Fruit fly (Drosophila melanogaster) whole organism, embryonic: ENCODE data around the gene CG32462.
A peak's percentile ranks its signal among the peaks of the same experiment; 100 is the strongest.

Experiments used
- Abd-B ChIP-seq: fragments of 200-800 bp; sonication (Bioruptor generic); optimal IDR thresholded peaks from 2 replicates; lab custom pipeline; 2018; ENCODE audit warnings: missing biosample characterization, mild to moderate bottlenecking, missing genetic modification characterization, moderate library complexity
- Asciz ChIP-seq: fragments of 200-800 bp; sonication (Bioruptor generic); optimal IDR thresholded peaks from 2 replicates; lab custom pipeline; 2017; ENCODE audit warnings: missing biosample characterization, mild to moderate bottlenecking, missing genetic modification characterization, missing genetic modification reagents
- Awh ChIP-seq: fragments of 200-800 bp; sonication (Bioruptor generic); IDR thresholded peaks from 2 replicates; pipeline ENCODE4, ENCODE4 v1.3.6; 2022; ENCODE audit warnings: missing biosample characterization, missing genetic modification characterization
- CG10147 ChIP-seq: fragments of 200-800 bp; sonication (Bioruptor generic); optimal IDR thresholded peaks from 2 replicates; lab custom pipeline; 2019; ENCODE audit warnings: missing biosample characterization, mild to moderate bottlenecking, missing genetic modification characterization, moderate library complexity
- CG10462 ChIP-seq: fragments of 200-800 bp; sonication (Bioruptor generic); optimal IDR thresholded peaks from 2 replicates; lab custom pipeline; 2016; ENCODE audit warnings: missing biosample characterization, missing genetic modification characterization
- CG11398 ChIP-seq: fragments of 200-800 bp; sonication (Bioruptor generic); optimal IDR thresholded peaks from 2 replicates; lab custom pipeline; 2016; ENCODE audit warnings: missing biosample characterization, missing genetic modification characterization
- CG11504 ChIP-seq: fragments of 200-800 bp; sonication (Bioruptor generic); optimal IDR thresholded peaks from 3 replicates; lab custom pipeline; 2019; ENCODE audit warnings: missing biosample characterization, mild to moderate bottlenecking, missing genetic modification characterization, moderate library complexity
- CG12744 ChIP-seq: fragments of 200-800 bp; sonication (Bioruptor generic); optimal IDR thresholded peaks from 2 replicates; lab custom pipeline; 2016; ENCODE audit warnings: missing biosample characterization, missing genetic modification characterization
- CG13775 ChIP-seq: fragments of 200-800 bp; sonication (Bioruptor generic); optimal IDR thresholded peaks from 3 replicates; lab custom pipeline; 2017; ENCODE audit warnings: missing biosample characterization, mild to moderate bottlenecking, missing genetic modification characterization
- CG15696 ChIP-seq: fragments of 200-800 bp; sonication (Bioruptor generic); optimal IDR thresholded peaks from 2 replicates; lab custom pipeline; 2019; ENCODE audit warnings: missing biosample characterization, mild to moderate bottlenecking, missing genetic modification characterization, moderate library complexity
- CG1647 ChIP-seq: fragments of 200-800 bp; sonication (Bioruptor generic); optimal IDR thresholded peaks from 3 replicates; lab custom pipeline; 2016; ENCODE audit warnings: missing biosample characterization, missing genetic modification characterization
- CG17912 ChIP-seq: fragments of 200-800 bp; sonication (Bioruptor generic); optimal IDR thresholded peaks from 2 replicates; lab custom pipeline; 2018; ENCODE audit warnings: missing biosample characterization, mild to moderate bottlenecking, missing genetic modification characterization
- CG6683 ChIP-seq: fragments of 200-800 bp; sonication (Bioruptor generic); optimal IDR thresholded peaks from 2 replicates; lab custom pipeline; 2017; ENCODE audit warnings: missing biosample characterization, mild to moderate bottlenecking, missing genetic modification characterization, missing genetic modification reagents
- CG7745 ChIP-seq: fragments of 200-800 bp; sonication (Bioruptor generic); optimal IDR thresholded peaks from 2 replicates; lab custom pipeline; 2018; ENCODE audit warnings: missing biosample characterization, mild to moderate bottlenecking, missing genetic modification characterization, moderate library complexity
- CG7928 ChIP-seq: fragments of 200-800 bp; sonication (Bioruptor generic); optimal IDR thresholded peaks from 2 replicates; lab custom pipeline; 2017; ENCODE audit warnings: missing biosample characterization, mild to moderate bottlenecking, missing genetic modification characterization
- CG8478 ChIP-seq: fragments of >200 bp; optimal IDR thresholded peaks from 2 replicates; lab custom pipeline; 2018
- CG8765 ChIP-seq: fragments of 200-800 bp; sonication (Bioruptor generic); IDR thresholded peaks from 2 replicates; pipeline ENCODE4 v1.3.6; 2022; ENCODE audit warnings: missing biosample characterization, missing genetic modification characterization
- CrebB ChIP-seq: fragments of 200-800 bp; sonication (Bioruptor generic); optimal IDR thresholded peaks from 3 replicates; lab custom pipeline; 2018; ENCODE audit warnings: missing biosample characterization, mild to moderate bottlenecking, missing genetic modification characterization
- D19B ChIP-seq: fragments of 200-800 bp; sonication (Bioruptor generic); optimal IDR thresholded peaks from 2 replicates; lab custom pipeline; 2017; ENCODE audit warnings: missing biosample characterization, mild to moderate bottlenecking, missing genetic modification characterization
- Dbx ChIP-seq: fragments of 200-800 bp; sonication (Bioruptor generic); IDR thresholded peaks from 3 replicates; pipeline ENCODE4 v1.3.6; 2022; ENCODE audit warnings: missing biosample characterization, missing genetic modification characterization
- GATAe ChIP-seq: fragments of 200-800 bp; sonication (Bioruptor generic); conservative IDR thresholded peaks from 2 replicates; pipeline ENCODE4 v1.3.6; 2022; ENCODE audit warnings: missing biosample characterization, missing genetic modification characterization
- Lhr ChIP-seq: fragments of 200-800 bp; sonication (Bioruptor generic); optimal IDR thresholded peaks from 3 replicates; lab custom pipeline; 2017; ENCODE audit warnings: mild to moderate bottlenecking, missing biosample characterization, missing genetic modification reagents, missing genetic modification characterization
- Lpt ChIP-seq: fragments of >200 bp; optimal IDR thresholded peaks from 2 replicates; lab custom pipeline; 2018; ENCODE audit warnings: missing biosample characterization, missing genetic modification characterization
- Max ChIP-seq: fragments of 200-800 bp; sonication (Bioruptor generic); optimal IDR thresholded peaks from 2 replicates; lab custom pipeline; 2016; ENCODE audit warnings: missing biosample characterization, mild to moderate bottlenecking, missing genetic modification characterization
- PHDP ChIP-seq: fragments of 200-800 bp; sonication (Bioruptor generic); optimal IDR thresholded peaks from 3 replicates; lab custom pipeline; 2018; ENCODE audit warnings: missing biosample characterization, mild to moderate bottlenecking, missing genetic modification characterization, moderate library complexity
- Stat92E ChIP-seq, 3 experiments: fragments of >200 bp in 2 of 3; fragments of 200-800 bp in 1 of 3; sonication (Bioruptor generic) in 1 of 3; optimal IDR thresholded peaks; 2 replicates each; lab custom pipeline; 2017 to 2019; ENCODE audit warnings: missing biosample characterization in 3 of 3, missing genetic modification characterization in 3 of 3, mild to moderate bottlenecking in 1 of 3, moderate library complexity in 1 of 3
- Usf ChIP-seq: fragments of 200-800 bp; sonication (Bioruptor generic); optimal IDR thresholded peaks from 2 replicates; lab custom pipeline; 2017; ENCODE audit warnings: missing genotype, missing biosample characterization, missing genetic modification characterization
- Xbp1 ChIP-seq: fragments of 200-800 bp; sonication (Bioruptor generic); optimal IDR thresholded peaks from 3 replicates; lab custom pipeline; 2016; ENCODE audit warnings: missing biosample characterization, mild to moderate bottlenecking, missing genetic modification characterization
- ac ChIP-seq: fragments of 200-800 bp; sonication (Bioruptor generic); optimal IDR thresholded peaks from 3 replicates; lab custom pipeline; 2017; ENCODE audit warnings: missing biosample characterization, mild to moderate bottlenecking, missing genetic modification characterization
- cg ChIP-seq: fragments of 200-800 bp; sonication (Bioruptor generic); optimal IDR thresholded peaks from 3 replicates; lab custom pipeline; 2019; ENCODE audit warnings: missing biosample characterization, mild to moderate bottlenecking, missing genetic modification characterization, moderate library complexity
- chinmo ChIP-seq: fragments of 200-800 bp; sonication (Bioruptor generic); IDR thresholded peaks from 4 replicates; pipeline ENCODE4 v1.3.6; 2022; ENCODE audit warnings: missing biosample characterization, missing genetic modification characterization; ENCODE audit not compliant: partially characterized antibody
- inv ChIP-seq: fragments of 200-800 bp; sonication (Bioruptor generic); IDR thresholded peaks from 2 replicates; pipeline ENCODE4 v1.3.6; 2022; ENCODE audit warnings: missing biosample characterization, missing genetic modification characterization; ENCODE audit not compliant: partially characterized antibody
- jing ChIP-seq: fragments of 200-800 bp; sonication (Bioruptor generic); optimal IDR thresholded peaks from 2 replicates; lab custom pipeline; 2018; ENCODE audit warnings: missing biosample characterization, mild to moderate bottlenecking, missing genetic modification characterization
- lilli ChIP-seq: fragments of 200-800 bp; sonication (Bioruptor generic); optimal IDR thresholded peaks from 3 replicates; lab custom pipeline; 2016; ENCODE audit warnings: missing biosample characterization, missing genetic modification characterization
- lov ChIP-seq, 2 experiments: fragments of 200-800 bp in 1 of 2; fragments of >200 bp in 1 of 2; sonication (Bioruptor generic) in 1 of 2; IDR thresholded peaks in 1 of 2; optimal IDR thresholded peaks in 1 of 2; 2 replicates in 1 of 2; 3 replicates in 1 of 2; pipeline versions ENCODE4 v1.3.6 to Lab custom; 2017 to 2022; ENCODE audit warnings: missing biosample characterization in 1 of 2, missing genetic modification characterization in 1 of 2
- nmo ChIP-seq: fragments of 200-800 bp; sonication (Bioruptor generic); optimal IDR thresholded peaks from 2 replicates; lab custom pipeline; 2018; ENCODE audit warnings: missing biosample characterization, mild to moderate bottlenecking, missing genetic modification characterization, moderate library complexity
- pan ChIP-seq, 4 experiments: fragments of >200 bp in 3 of 4; fragments of 200-800 bp in 1 of 4; sonication (Bioruptor generic) in 1 of 4; optimal IDR thresholded peaks in 3 of 4; IDR thresholded peaks in 1 of 4; 2 replicates each; pipeline versions ENCODE4 v1.3.6 to Lab custom; 2017 to 2022; ENCODE audit warnings: missing biosample characterization in 2 of 4, missing genetic modification characterization in 2 of 4, mixed read lengths in 1 of 4
- pb ChIP-seq: fragments of 200-800 bp; sonication (Bioruptor generic); optimal IDR thresholded peaks from 3 replicates; lab custom pipeline; 2016; ENCODE audit warnings: missing biosample characterization, missing genetic modification characterization
- psq ChIP-seq: fragments of 200-800 bp; sonication (Bioruptor generic); optimal IDR thresholded peaks from 2 replicates; lab custom pipeline; 2017; ENCODE audit warnings: missing biosample characterization, missing genetic modification characterization
- slbo ChIP-seq: fragments of 200-800 bp; sonication (Bioruptor generic); IDR thresholded peaks from 2 replicates; pipeline ENCODE4 v1.3.6; 2022; ENCODE audit warnings: missing biosample characterization, missing genetic modification characterization
- so ChIP-seq: fragments of 200-800 bp; sonication (Bioruptor generic); IDR thresholded peaks from 3 replicates; pipeline ENCODE4 v1.3.6; 2022; ENCODE audit warnings: missing biosample characterization, missing genetic modification characterization
- stc ChIP-seq: fragments of 200-800 bp; sonication (Bioruptor generic); IDR thresholded peaks from 2 replicates; pipeline ENCODE4 v1.3.6; 2022; ENCODE audit warnings: missing biosample characterization, missing genetic modification characterization
- tna ChIP-seq: fragments of 200-800 bp; sonication (Bioruptor generic); IDR thresholded peaks from 2 replicates; pipeline ENCODE4 v1.3.6; 2022; ENCODE audit warnings: missing biosample characterization, missing genetic modification characterization; ENCODE audit not compliant: partially characterized antibody
- toy ChIP-seq: fragments of 200-800 bp; sonication (Bioruptor generic); IDR thresholded peaks from 2 replicates; pipeline ENCODE4 v1.3.6; 2022; ENCODE audit warnings: missing biosample characterization, missing genetic modification characterization
- unc-4 ChIP-seq: fragments of 200-800 bp; sonication (Bioruptor generic); IDR thresholded peaks from 2 replicates; pipeline ENCODE4 v1.3.6; 2022; ENCODE audit warnings: missing biosample characterization, missing genetic modification characterization; ENCODE audit not compliant: partially characterized antibody
- z ChIP-seq: fragments of 200-800 bp; sonication (Bioruptor generic); IDR thresholded peaks from 3 replicates; pipeline ENCODE4 v1.3.6; 2022; ENCODE audit warnings: missing biosample characterization, missing genetic modification characterization
- zen2 ChIP-seq: fragments of 200-800 bp; sonication (Bioruptor generic); IDR thresholded peaks from 3 replicates; pipeline ENCODE4 v1.3.6; 2022; ENCODE audit warnings: missing biosample characterization, missing genetic modification characterization; ENCODE audit not compliant: partially characterized antibody

Gene CG32462

dm6 chr3L:22863367-22864078 is 10.2 kb upstream of the CG32462 start, which contains the start of gene CG33169 (continued):
- TF ChIP-seq ac (GFP tag; lab: Kevin White, UChicago), result no peak
- peak; percentile 89 for TF ChIP-seq CG11504 (tag; lab: Kevin White, UChicago)
- peak; percentile 94 for TF ChIP-seq Xbp1
- TF ChIP-seq lilli, result peak; percentile 87
- 0 out of 2 replicates have a peak, but pooled peaks have one; percentile 27 for TF ChIP-seq Awh
- peak; percentile 67 for TF ChIP-seq CG7928 (GFP tag; lab: Kevin White, UChicago)
- no peak for TF ChIP-seq lov (optimal IDR thresholded peaks at IDR 0.05; lab: Kevin White, UChicago)
- TF ChIP-seq lov (GFP tag; IDR thresholded peaks at IDR 0.05; lab: Robert Waterston, UW), result 0 out of 3 replicates have a peak, but pooled peaks have one; percentile 71
- peak; percentile 52 for TF ChIP-seq CG10147 (GFP tag; lab: Kevin White, UChicago)
- TF ChIP-seq CG15696 (tag; lab: Kevin White, UChicago), result peak; percentile 46
- TF ChIP-seq Lhr (GFP tag; lab: Kevin White, UChicago), result peak; percentile 94
- TF ChIP-seq CG6683, result no peak
- TF ChIP-seq slbo (GFP tag; lab: Robert Waterston, UW), result peak; percentile 96
- TF ChIP-seq PHDP (tag; lab: Kevin White, UChicago), result peak; percentile 59
- peak; percentile 50; the same call in 1 of the 2 replicates for TF ChIP-seq toy (GFP tag; lab: Robert Waterston, UW)
- TF ChIP-seq jing (GFP tag; lab: Kevin White, UChicago), result peak; percentile 45
- no peak for TF ChIP-seq CG7745 (tag; lab: Kevin White, UChicago)
- peak; percentile 44 for TF ChIP-seq D19B (GFP tag; lab: Kevin White, UChicago)
- TF ChIP-seq stc, result peak; percentile 70
- peak; percentile 28 for TF ChIP-seq cg (GFP tag; lab: Kevin White, UChicago)
- TF ChIP-seq Abd-B (GFP tag; lab: Kevin White, UChicago), result peak; percentile 77
- TF ChIP-seq unc-4, result peak; percentile 57
- no peak for TF ChIP-seq Lpt (GFP tag; lab: Kevin White, UChicago)
- peak; percentile 93 for TF ChIP-seq Dbx (GFP tag; lab: Robert Waterston, UW)
- TF ChIP-seq CG12744 (GFP tag; lab: Kevin White, UChicago), result peak; percentile 77
- no peak for TF ChIP-seq z (GFP tag; lab: Robert Waterston, UW)
- TF ChIP-seq pb (GFP tag; lab: Kevin White, UChicago), result peak; percentile 79
- peak; percentile 85 for TF ChIP-seq nmo (GFP tag; lab: Kevin White, UChicago)
- peak; percentile 84 for TF ChIP-seq Max
- peak; percentile 50 for TF ChIP-seq tna (GFP tag; lab: Robert Waterston, UW)
- peak; percentile 16 for TF ChIP-seq CG10462 (GFP tag; lab: Kevin White, UChicago)
- no peak for TF ChIP-seq pan (optimal IDR thresholded peaks at IDR 0.05; lab: Kevin White, UChicago)
- peak in 1 of 2 experiments; percentile 81 for TF ChIP-seq pan (GFP tag; optimal IDR thresholded peaks at IDR 0.05 in 1 of 2, IDR thresholded peaks at IDR 0.05 in 1 of 2)
- no peak for TF ChIP-seq CG8478 (lab: Kevin White, UChicago)
- TF ChIP-seq zen2 (GFP tag; lab: Robert Waterston, UW), result peak; percentile 26; the same call in 1 of the 3 replicates
- peak; percentile 67 for TF ChIP-seq Usf (GFP tag; lab: Kevin White, UChicago)
- TF ChIP-seq so (GFP tag; lab: Robert Waterston, UW), result peak; percentile 71; the same call in 2 of the 3 replicates
- peak; percentile 57 for TF ChIP-seq CG13775 (GFP tag; lab: Kevin White, UChicago)
- no peak for TF ChIP-seq Stat92E (GFP tag; optimal IDR thresholded peaks at IDR 0.05; lab: Kevin White, UChicago)
- TF ChIP-seq CG1647 (GFP tag; lab: Kevin White, UChicago), result peak; percentile 85
- TF ChIP-seq chinmo (GFP tag; lab: Robert Waterston, UW), result peak; percentile 76; the same call in 3 of the 4 replicates
- peak; percentile 85 for TF ChIP-seq CG11398 (GFP tag; lab: Kevin White, UChicago)
- peak; percentile 67; the same call in 1 of the 2 replicates for TF ChIP-seq GATAe
- peak; percentile 49 for TF ChIP-seq Asciz
- TF ChIP-seq inv (GFP tag; lab: Robert Waterston, UW), result peak; percentile 61
- peak; percentile 82 for TF ChIP-seq CrebB
- TF ChIP-seq CG17912, result peak; percentile 90
- peak; percentile 77 for TF ChIP-seq psq (GFP tag; lab: Kevin White, UChicago)
- peak; percentile 79 for TF ChIP-seq CG8765 (GFP tag; lab: Robert Waterston, UW)
